Fruit fly (Drosophila melanogaster) whole organism, adult: ENCODE results near the gene CG46280.

Experiments used
- CG12768 ChIP-seq: fragments of 200-800 bp; sonication (Bioruptor generic); optimal IDR thresholded peaks from 2 replicates; lab custom pipeline; 2017; ENCODE audit warnings: missing biosample characterization, missing genetic modification characterization, mild to moderate bottlenecking, moderate library complexity, missing genetic modification reagents
- CG14711 ChIP-seq: fragments of 200-800 bp; sonication (Bioruptor generic); optimal IDR thresholded peaks from 2 replicates; lab custom pipeline; 2018; ENCODE audit warnings: missing biosample characterization, mild to moderate bottlenecking, missing genetic modification characterization, moderate library complexity
- CG1620 ChIP-seq: fragments of 200-800 bp; sonication (Bioruptor generic); optimal IDR thresholded peaks from 2 replicates; lab custom pipeline; 2016; ENCODE audit warnings: missing biosample characterization, missing genetic modification characterization
- CG33017 ChIP-seq: fragments of 200-800 bp; sonication (Bioruptor generic); optimal IDR thresholded peaks from 2 replicates; lab custom pipeline; 2018; ENCODE audit warnings: missing biosample characterization, mild to moderate bottlenecking, missing genetic modification characterization, moderate library complexity
- CG5204 ChIP-seq: fragments of 200-800 bp; sonication (Bioruptor generic); optimal IDR thresholded peaks from 2 replicates; lab custom pipeline; 2016; ENCODE audit warnings: missing biosample characterization, missing genetic modification characterization
- CG7045 ChIP-seq: fragments of 200-800 bp; sonication (Bioruptor generic); optimal IDR thresholded peaks from 2 replicates; lab custom pipeline; 2017; ENCODE audit warnings: missing biosample characterization, mild to moderate bottlenecking, missing genetic modification characterization
- CG7101 ChIP-seq: fragments of 200-800 bp; sonication (Bioruptor generic); optimal IDR thresholded peaks from 2 replicates; lab custom pipeline; 2018; ENCODE audit warnings: missing biosample characterization, mild to moderate bottlenecking, missing genetic modification characterization, moderate library complexity
- Clk ChIP-seq: fragments of 200-800 bp; sonication (Bioruptor generic); optimal IDR thresholded peaks from 2 replicates; lab custom pipeline; 2017; ENCODE audit warnings: missing biosample characterization, missing genetic modification characterization
- Crg-1 ChIP-seq: fragments of 200-800 bp; sonication (Bioruptor generic); optimal IDR thresholded peaks from 2 replicates; lab custom pipeline; 2016; ENCODE audit warnings: missing biosample characterization, missing genetic modification characterization
- Hr96 ChIP-seq: fragments of 200-800 bp; sonication (Bioruptor generic); optimal IDR thresholded peaks from 2 replicates; lab custom pipeline; 2016; ENCODE audit warnings: missing biosample characterization, missing genetic modification characterization
- Mnt ChIP-seq: fragments of 200-800 bp; sonication (Bioruptor generic); optimal IDR thresholded peaks from 2 replicates; lab custom pipeline; 2016; ENCODE audit warnings: missing biosample characterization, mild to moderate bottlenecking, missing genetic modification characterization
- bab1 ChIP-seq: fragments of 200-800 bp; sonication (Bioruptor generic); optimal IDR thresholded peaks from 3 replicates; lab custom pipeline; 2019; ENCODE audit warnings: missing biosample characterization, mild to moderate bottlenecking, missing genetic modification characterization, moderate library complexity
- cic ChIP-seq: fragments of 200-800 bp; sonication (Bioruptor generic); optimal IDR thresholded peaks from 2 replicates; lab custom pipeline; 2017; ENCODE audit warnings: missing biosample characterization, mild to moderate bottlenecking, missing genetic modification characterization, moderate library complexity
- cnc ChIP-seq, 2 experiments: fragments of >200 bp; optimal IDR thresholded peaks; 2 replicates each; lab custom pipeline; 2017
- kay ChIP-seq: fragments of 200-800 bp; sonication (Bioruptor generic); peaks from one replicate; lab custom pipeline; 2016; ENCODE audit warnings: missing biosample characterization, missing genetic modification characterization, borderline replicate concordance
- ovo ChIP-seq: fragments of 200-800 bp; sonication (Bioruptor generic); optimal IDR thresholded peaks from 2 replicates; lab custom pipeline; 2016; ENCODE audit warnings: missing biosample characterization, missing genetic modification characterization
- pad ChIP-seq: fragments of 200-800 bp; sonication (Bioruptor generic); optimal IDR thresholded peaks from 3 replicates; lab custom pipeline; 2017; ENCODE audit warnings: missing biosample characterization, missing genetic modification characterization, mild to moderate bottlenecking, moderate library complexity, missing genetic modification reagents
- tj ChIP-seq: fragments of 200-800 bp; sonication (Bioruptor generic); optimal IDR thresholded peaks from 3 replicates; lab custom pipeline; 2017; ENCODE audit warnings: missing biosample characterization, mild to moderate bottlenecking, missing genetic modification characterization, moderate library complexity
- toe ChIP-seq: fragments of 200-800 bp; sonication (Bioruptor generic); optimal IDR thresholded peaks from 2 replicates; lab custom pipeline; 2016; ENCODE audit warnings: missing biosample characterization, missing genetic modification characterization

CG46280 gene

dm6 chr3R:12980628-12981219, 49.7 kb downstream of the CG46280 start, which contains the start of gene Paip2:
Gene Paip2 (plus strand): TSS chr3R:12980792.
- TF ChIP-seq tj (GFP tag; lab: Kevin White, UChicago): no peak
- no peak for TF ChIP-seq Clk
- TF ChIP-seq ovo (GFP tag; lab: Kevin White, UChicago): no peak
- TF ChIP-seq CG7101 (tag; lab: Kevin White, UChicago): no peak
- TF ChIP-seq kay (GFP tag; lab: Kevin White, UChicago): no peak
- no peak for TF ChIP-seq CG5204 (GFP tag; lab: Kevin White, UChicago)
- TF ChIP-seq cnc (optimal IDR thresholded peaks at IDR 0.05; lab: Kevin White, UChicago): no peak
- no peak for TF ChIP-seq Crg-1 (GFP tag; lab: Kevin White, UChicago)
- TF ChIP-seq CG1620 (GFP tag; lab: Kevin White, UChicago): peak; percentile 9
- no peak for TF ChIP-seq pad
- no peak for TF ChIP-seq cic (GFP tag; lab: Kevin White, UChicago)
- TF ChIP-seq bab1: no peak
- TF ChIP-seq Hr96 (GFP tag; lab: Kevin White, UChicago): peak; percentile 41
- TF ChIP-seq toe: no peak
- TF ChIP-seq CG14711 (tag; lab: Kevin White, UChicago): peak; percentile 4
- TF ChIP-seq Mnt (GFP tag; lab: Kevin White, UChicago): peak; percentile 6
- no peak for TF ChIP-seq CG12768 (GFP tag; lab: Kevin White, UChicago)

dm6 chr3R:12977371-12978050, 52.9 kb downstream of the CG46280 start, which contains the start of the genes CG7381 and CG7091:
Gene CG7381 (minus strand): TSS chr3R:12977471.
Gene CG7091 (plus strand): TSS chr3R:12978000.
- no peak for TF ChIP-seq CG33017 (tag; lab: Kevin White, UChicago)
- TF ChIP-seq CG7045: no peak
- no peak for TF ChIP-seq CG1620 (GFP tag; lab: Kevin White, UChicago)
- no peak for TF ChIP-seq toe
- no peak for TF ChIP-seq ovo (GFP tag; lab: Kevin White, UChicago)
- no peak for TF ChIP-seq tj (GFP tag; lab: Kevin White, UChicago)
- no peak for TF ChIP-seq cic (GFP tag; lab: Kevin White, UChicago)
- peak; percentile 48 for TF ChIP-seq kay (GFP tag; lab: Kevin White, UChicago)
- TF ChIP-seq Clk: no peak
- TF ChIP-seq bab1: peak; percentile 0
- TF ChIP-seq pad: peak; percentile 70
- TF ChIP-seq Crg-1 (GFP tag; lab: Kevin White, UChicago): no peak
